Worm (Caenorhabditis elegans): ENCODE data around the gene gnrr-2.

ce11 chrV:14447240-14447763, 38.4 kb downstream of the gnrr-2 start, which contains the start of the genes dlat-1 and fntb-1:
- TF ChIP-seq ama-1 (optimal IDR thresholded peaks at IDR 0.05) = no peak
- TF ChIP-seq tbx-37 (GFP tag; conservative IDR thresholded peaks at IDR 0.05) = no peak
- no peak for TF ChIP-seq hnd-1 (tag; optimal IDR thresholded peaks at IDR 0.05)
- no peak for TF ChIP-seq sea-1 (GFP tag; conservative IDR thresholded peaks at IDR 0.05)
- no peak for TF ChIP-seq F13C5.2 (tag; optimal IDR thresholded peaks at IDR 0.05)
- no peak for TF ChIP-seq aly-1 (tag; optimal IDR thresholded peaks at IDR 0.05)
